Fruit fly (Drosophila melanogaster): ENCODE results near the gene Acbp6.

Gene Acbp6

DNA sequence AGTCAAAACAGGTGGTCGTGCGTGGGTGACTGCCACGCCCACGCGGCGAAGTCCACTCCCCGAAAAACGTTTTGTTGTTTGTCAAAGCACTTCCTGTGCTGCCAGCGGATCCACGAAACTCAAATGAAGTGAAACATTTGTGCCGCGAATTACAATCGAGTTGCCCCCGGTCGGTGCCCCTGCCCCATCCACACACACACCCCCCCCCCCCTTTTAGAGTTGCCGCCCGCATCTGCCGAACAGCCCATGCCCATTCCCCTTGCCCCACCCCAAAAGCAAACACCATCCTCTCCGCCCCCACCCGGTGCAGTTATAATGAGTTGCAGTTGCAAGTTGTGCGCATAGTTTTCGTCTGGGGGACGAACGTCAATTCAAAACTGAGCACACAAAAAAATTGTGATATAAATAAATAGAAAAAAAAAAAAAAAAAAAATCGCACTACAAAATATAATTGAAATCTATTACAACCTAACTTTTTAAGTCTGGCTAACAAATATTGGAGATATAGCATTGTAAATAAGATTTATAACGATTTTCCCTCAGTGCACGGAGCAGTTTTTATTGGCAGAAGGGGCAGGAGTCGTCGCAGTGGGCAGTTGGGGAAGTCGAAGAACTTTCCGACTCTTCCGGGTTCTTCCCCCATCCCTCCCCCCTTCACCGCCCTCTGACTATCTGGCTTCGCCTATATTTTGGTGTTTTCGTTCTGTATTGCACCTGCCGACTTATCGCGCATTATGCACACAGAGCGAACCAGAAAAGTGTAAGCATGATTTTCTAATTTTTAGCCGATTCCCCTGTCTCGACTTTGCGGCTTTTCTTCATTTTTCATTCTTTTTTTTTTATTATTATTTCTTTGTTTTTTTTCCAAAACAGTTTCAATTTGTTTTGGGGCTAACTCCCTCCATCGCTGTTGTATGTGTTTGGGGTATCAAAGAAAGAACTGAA is 23.1 kb downstream of the Acbp6 start:
- TF ChIP-seq ey (GFP tag; optimal IDR thresholded peaks at IDR 0.05) = peak; percentile 5
- peak; percentile 74 for TF ChIP-seq Dfd (GFP tag; optimal IDR thresholded peaks at IDR 0.05)
- peak; percentile 10 for TF ChIP-seq sv (GFP tag; optimal IDR thresholded peaks at IDR 0.05)
- no peak for TF ChIP-seq woc (GFP tag; optimal IDR thresholded peaks at IDR 0.05)

DNA sequence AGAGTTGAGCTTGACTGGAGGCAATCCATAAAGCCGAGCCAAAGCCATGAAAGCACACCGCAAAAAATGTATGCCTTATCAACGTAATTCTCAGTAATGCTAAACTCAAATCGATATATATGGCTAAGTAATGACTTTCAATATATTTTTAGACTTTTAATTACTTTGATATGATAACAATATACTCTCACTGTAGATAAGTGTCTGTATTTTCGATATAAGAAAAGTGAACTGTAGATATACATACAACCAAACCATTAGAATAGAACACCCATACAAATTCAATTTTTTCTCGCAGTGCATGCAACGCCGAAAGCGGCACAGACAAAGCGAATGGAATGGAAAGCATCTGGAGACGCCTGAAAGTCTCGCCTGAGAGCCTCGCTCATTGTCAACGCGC is 24.9 kb downstream of the Acbp6 start:
- TF ChIP-seq woc (GFP tag; optimal IDR thresholded peaks at IDR 0.05) (peak; percentile 33), sv (GFP tag; optimal IDR thresholded peaks at IDR 0.05) (no peak), Dfd (GFP tag; optimal IDR thresholded peaks at IDR 0.05) (no peak), sage (GFP tag; optimal IDR thresholded peaks at IDR 0.05) (no peak), Sp1 (GFP tag; optimal IDR thresholded peaks at IDR 0.05) (peak; percentile 63), dl (GFP tag; optimal IDR thresholded peaks at IDR 0.05; ENCODE audit: insufficient read depth in 1 of 2, partially characterized antibody in 2 of 2) (no peak), Mio (GFP tag; optimal IDR thresholded peaks at IDR 0.05) (no peak), CrebA (GFP tag; optimal IDR thresholded peaks at IDR 0.05; ENCODE audit: borderline replicate concordance) (no peak), HLH106 (tag; optimal IDR thresholded peaks at IDR 0.05) (peak; percentile 60), rgr (GFP tag; optimal IDR thresholded peaks at IDR 0.05) (peak; percentile 42), OdsH (GFP tag; optimal IDR thresholded peaks at IDR 0.05) (peak; percentile 62), tai (GFP tag; optimal IDR thresholded peaks at IDR 0.05) (no peak), Hr78 (GFP tag; optimal IDR thresholded peaks at IDR 0.05) (no peak), br (GFP tag; optimal IDR thresholded peaks at IDR 0.05) (peak; percentile 34), Myc (optimal IDR thresholded peaks at IDR 0.05) (no peak), lola (GFP tag; optimal IDR thresholded peaks at IDR 0.05) (no peak), Vsx2 (GFP tag; optimal IDR thresholded peaks at IDR 0.05; ENCODE audit: partially characterized antibody) (no peak), Hr83 (GFP tag; optimal IDR thresholded peaks at IDR 0.05; ENCODE audit: poor library complexity, severe bottlenecking) (no peak), GATAd (GFP tag; optimal IDR thresholded peaks at IDR 0.05) (no peak), Abd-B (GFP tag; optimal IDR thresholded peaks at IDR 0.05) (no peak), Jra (GFP tag; optimal IDR thresholded peaks at IDR 0.05) (no peak), Hnf4 (GFP tag; optimal IDR thresholded peaks at IDR 0.05) (peak; percentile 41), psq (GFP tag; optimal IDR thresholded peaks at IDR 0.05) (peak; percentile 30), foxo (GFP tag; optimal IDR thresholded peaks at IDR 0.05) (peak in 1 of 2 experiments; percentile 44), N (GFP tag; optimal IDR thresholded peaks at IDR 0.05) (no peak), usp (GFP tag; optimal IDR thresholded peaks at IDR 0.05) (no peak), CG32264 (GFP tag; optimal IDR thresholded peaks at IDR 0.05) (no peak), fru (GFP tag; optimal IDR thresholded peaks at IDR 0.05) (peak; percentile 70), dmrt93B (GFP tag; optimal IDR thresholded peaks at IDR 0.05) (peak; percentile 38), CG9705 (GFP tag; optimal IDR thresholded peaks at IDR 0.05) (no peak), dsf (GFP tag; optimal IDR thresholded peaks at IDR 0.05; ENCODE audit: borderline replicate concordance) (no peak), Dif (GFP tag; optimal IDR thresholded peaks at IDR 0.05; ENCODE audit: partially characterized antibody) (no peak), Rel (GFP tag; optimal IDR thresholded peaks at IDR 0.05) (no peak), Rel (tag; optimal IDR thresholded peaks at IDR 0.05) (no peak), ey (GFP tag; optimal IDR thresholded peaks at IDR 0.05) (peak; percentile 66), h (GFP tag; optimal IDR thresholded peaks at IDR 0.05) (peak; percentile 63), jim (GFP tag; optimal IDR thresholded peaks at IDR 0.05) (no peak), pan (optimal IDR thresholded peaks at IDR 0.05) (no peak), brk (GFP tag; optimal IDR thresholded peaks at IDR 0.05) (peak; percentile 48)

Measured in whole organism, wandering third instar larva.